Fruit fly (Drosophila melanogaster) S2 (cell line): Measurements from ENCODE around the gene Chrac-14.

ENCODE experiments used
- CG8478 ChIP-seq: fragments of >200 bp; optimal IDR thresholded peaks from 2 replicates; lab custom pipeline; 2018
- CTCF ChIP-seq, 2 experiments: fragments of >200 bp; optimal IDR thresholded peaks; 2 replicates each; lab custom pipeline; 2018

dm6 chr2L:8481623-8482424 lies 44.6 kb downstream of the Chrac-14 start, which contains the start of gene CG43796:
- TF ChIP-seq CTCF (optimal IDR thresholded peaks at IDR 0.05; lab: Kevin White, UChicago) = no peak
- TF ChIP-seq CG8478 (lab: Kevin White, UChicago) = no peak
